Worm (Caenorhabditis elegans) whole organism, L2 larva: ENCODE measurements around the gene cyp-34A1.

ENCODE experiments used
- C34F6.9 ChIP-seq: fragments of 150-350 bp; optimal IDR thresholded peaks from 2 replicates; lab custom pipeline; 2014; ENCODE audit warnings: missing biosample characterization, missing genetic modification characterization
- R02D3.7 ChIP-seq: fragments of 150-350 bp; optimal IDR thresholded peaks from 2 replicates; lab custom pipeline; 2014; ENCODE audit warnings: missing biosample characterization, missing genetic modification characterization
- Y55F3AM.14 ChIP-seq: fragments of 200-800 bp; sonication (Bioruptor generic); optimal IDR thresholded peaks from 2 replicates; lab custom pipeline; 2018; ENCODE audit warnings: mild to moderate bottlenecking, missing genetic modification characterization, missing compliant biosample characterization
- alr-1 ChIP-seq: fragments of 150-350 bp; optimal IDR thresholded peaks from 2 replicates; lab custom pipeline; 2014; ENCODE audit warnings: missing biosample characterization, missing genetic modification characterization
- blmp-1 ChIP-seq: sonication (generic microtip); optimal IDR thresholded peaks from 2 replicates; lab custom pipeline; 2017; ENCODE audit warnings: missing genetic modification characterization, mild to moderate bottlenecking, missing compliant biosample characterization, antibody characterized with exemption, moderate library complexity; ENCODE audit not compliant: insufficient read depth
- ceh-82 ChIP-seq: fragments of 150-350 bp; optimal IDR thresholded peaks from 2 replicates; lab custom pipeline; 2014; ENCODE audit warnings: missing biosample characterization, missing genetic modification characterization
- crh-2 ChIP-seq: sonication (generic microtip); optimal IDR thresholded peaks from 2 replicates; lab custom pipeline; 2017; ENCODE audit warnings: missing biosample characterization, missing genetic modification characterization
- egl-27 ChIP-seq: sonication (generic microtip); optimal IDR thresholded peaks from 3 replicates; lab custom pipeline; 2017; ENCODE audit warnings: missing biosample characterization, missing genetic modification reagents, missing genetic modification characterization
- elt-1 ChIP-seq: fragments of 150-350 bp; optimal IDR thresholded peaks from 2 replicates; lab custom pipeline; 2014; ENCODE audit warnings: missing biosample characterization, missing genetic modification characterization
- fos-1 ChIP-seq: fragments of 150-350 bp; optimal IDR thresholded peaks from 2 replicates; lab custom pipeline; 2014; ENCODE audit warnings: missing biosample characterization, missing genetic modification characterization
- gmeb-1 ChIP-seq: fragments of 150-350 bp; optimal IDR thresholded peaks from 2 replicates; lab custom pipeline; 2014; ENCODE audit warnings: missing biosample characterization, missing genetic modification characterization
- lsy-2 ChIP-seq, 2 experiments: fragments of 150-350 bp in 1 of 2; sonication (generic microtip) in 1 of 2; optimal IDR thresholded peaks; 2 replicates each; lab custom pipeline; 2014 to 2017; ENCODE audit warnings: missing biosample characterization in 2 of 2, missing genetic modification characterization in 2 of 2
- mbf-1 ChIP-seq: sonication (generic microtip); optimal IDR thresholded peaks from 2 replicates; lab custom pipeline; 2017; ENCODE audit warnings: missing biosample characterization, missing genetic modification characterization
- mdl-1 ChIP-seq, 2 experiments: fragments of 150-350 bp in 1 of 2; sonication (generic microtip) in 1 of 2; optimal IDR thresholded peaks; 2 replicates each; lab custom pipeline; 2017; ENCODE audit warnings: missing biosample characterization in 2 of 2, missing genetic modification characterization in 2 of 2
- nhr-10 ChIP-seq: sonication (generic microtip); optimal IDR thresholded peaks from 2 replicates; lab custom pipeline; 2017; ENCODE audit warnings: missing biosample characterization, missing genetic modification characterization
- nhr-129 ChIP-seq: fragments of 150-350 bp; optimal IDR thresholded peaks from 2 replicates; lab custom pipeline; 2014; ENCODE audit warnings: missing biosample characterization, missing genetic modification characterization
- nhr-23 ChIP-seq: fragments of 150-350 bp; optimal IDR thresholded peaks from 2 replicates; lab custom pipeline; 2014; ENCODE audit warnings: missing biosample characterization, missing genetic modification reagents, missing genetic modification characterization
- nhr-25 ChIP-seq: fragments of 150-350 bp; sonication (generic microtip); optimal IDR thresholded peaks from 3 replicates; lab custom pipeline; 2014; ENCODE audit warnings: missing biosample characterization, missing genetic modification characterization
- nhr-6 ChIP-seq: fragments of 150-350 bp; optimal IDR thresholded peaks from 2 replicates; lab custom pipeline; 2014; ENCODE audit warnings: missing biosample characterization, missing genetic modification characterization
- nhr-77 ChIP-seq: fragments of 150-350 bp; optimal IDR thresholded peaks from 2 replicates; lab custom pipeline; 2014; ENCODE audit warnings: missing biosample characterization, missing genetic modification characterization
- peb-1 ChIP-seq: fragments of 150-350 bp; optimal IDR thresholded peaks from 2 replicates; lab custom pipeline; 2014; ENCODE audit warnings: missing biosample characterization, missing genetic modification characterization
- sem-4 ChIP-seq: fragments of 150-350 bp; optimal IDR thresholded peaks from 2 replicates; lab custom pipeline; 2014; ENCODE audit warnings: missing biosample characterization, missing genetic modification reagents, missing genetic modification characterization
- skn-1 ChIP-seq: sonication (generic microtip); optimal IDR thresholded peaks from 2 replicates; lab custom pipeline; 2017; ENCODE audit warnings: missing biosample characterization, missing genetic modification characterization
- sma-3 ChIP-seq: sonication (generic microtip); optimal IDR thresholded peaks from 2 replicates; lab custom pipeline; 2016; ENCODE audit warnings: missing genetic modification reagents, missing genetic modification characterization, missing compliant biosample characterization
- sma-9 ChIP-seq, 2 experiments: fragments of 150-350 bp in 1 of 2; sonication (generic microtip) in 1 of 2; optimal IDR thresholded peaks; 2 replicates each; lab custom pipeline; 2014 to 2016; ENCODE audit warnings: missing genetic modification characterization in 2 of 2, mild to moderate bottlenecking in 1 of 2, missing biosample characterization in 1 of 2, missing compliant biosample characterization in 1 of 2, missing genetic modification reagents in 1 of 2, moderate library complexity in 1 of 2
- snpc-4 ChIP-seq: fragments of 150-350 bp; optimal IDR thresholded peaks from 2 replicates; lab custom pipeline; 2014; ENCODE audit warnings: missing biosample characterization, missing genetic modification characterization
- unc-39 ChIP-seq: fragments of 150-350 bp; optimal IDR thresholded peaks from 2 replicates; lab custom pipeline; 2014; ENCODE audit warnings: missing biosample characterization, missing genetic modification characterization
- unc-55 ChIP-seq: fragments of 150-350 bp; sonication (generic microtip); optimal IDR thresholded peaks from 3 replicates; lab custom pipeline; 2014; ENCODE audit warnings: missing biosample characterization, missing genetic modification reagents, missing genetic modification characterization
- zag-1 ChIP-seq: fragments of 150-350 bp; optimal IDR thresholded peaks from 2 replicates; lab custom pipeline; 2014; ENCODE audit warnings: missing biosample characterization, missing genetic modification characterization
- ztf-1 ChIP-seq: fragments of 200-800 bp; sonication (Bioruptor generic); conservative IDR thresholded peaks from 2 replicates; pipeline ENCODE4 v1.3.6; 2022; ENCODE audit warnings: missing genetic modification characterization, missing compliant biosample characterization
- ztf-11 ChIP-seq: sonication (generic microtip); optimal IDR thresholded peaks from 2 replicates; lab custom pipeline; 2017; ENCODE audit warnings: missing biosample characterization, missing genetic modification characterization
- ztf-4 ChIP-seq: fragments of 150-350 bp; optimal IDR thresholded peaks from 2 replicates; lab custom pipeline; 2014; ENCODE audit warnings: missing biosample characterization, missing genetic modification characterization

The cyp-34A1 gene

DNA sequence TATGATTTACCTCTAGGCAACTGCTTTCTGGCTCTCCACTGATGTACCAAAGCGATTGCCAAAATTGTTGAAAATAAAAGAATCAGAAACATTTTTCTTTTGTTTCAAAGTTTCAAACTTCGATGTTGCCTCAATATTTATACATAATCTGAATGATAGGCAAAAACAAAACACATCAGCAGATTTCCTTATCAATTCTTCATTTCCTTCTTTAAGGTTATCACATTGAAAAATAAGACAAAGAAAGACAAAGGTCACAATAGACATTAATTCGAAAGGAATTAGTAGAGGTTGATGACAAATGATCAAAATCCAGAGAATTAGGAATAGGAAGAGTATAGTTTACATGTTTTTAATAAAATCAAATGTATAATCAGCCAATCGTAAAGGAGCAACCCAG, 3.2 kb upstream of the cyp-34A1 start, which contains the start of gene cyp-34A2:
cyp-34A2 (minus strand) TSS at position 101 of the 400 bp plus-strand sequence.
- TF ChIP-seq C34F6.9 (tag; lab: Kevin White, UChicago), result no peak
- TF ChIP-seq unc-39 (tag; lab: Kevin White, UChicago), result no peak
- no peak for TF ChIP-seq Y55F3AM.14 (GFP tag; lab: Kevin White, UChicago)
- no peak for TF ChIP-seq sma-9 (GFP tag; optimal IDR thresholded peaks at IDR 0.05; lab: Kevin White, UChicago)
- no peak for TF ChIP-seq sma-9 (tag; optimal IDR thresholded peaks at IDR 0.05; lab: Kevin White, UChicago)
- TF ChIP-seq ceh-82 (tag; lab: Kevin White, UChicago), result no peak
- TF ChIP-seq elt-1, result no peak
- no peak for TF ChIP-seq ztf-1
- TF ChIP-seq gmeb-1 (tag; lab: Kevin White, UChicago), result no peak
- no peak for TF ChIP-seq ztf-4 (tag; lab: Kevin White, UChicago)
- TF ChIP-seq nhr-25, result no peak
- TF ChIP-seq nhr-129 (tag; lab: Kevin White, UChicago), result no peak
- TF ChIP-seq mbf-1 (tag; lab: Kevin White, UChicago), result no peak
- no peak for TF ChIP-seq nhr-23 (tag; lab: Kevin White, UChicago)
- TF ChIP-seq crh-2 (tag; lab: Kevin White, UChicago), result no peak
- no peak for TF ChIP-seq fos-1
- TF ChIP-seq nhr-77 (tag; lab: Kevin White, UChicago), result no peak
- no peak for TF ChIP-seq zag-1 (tag; lab: Kevin White, UChicago)
- TF ChIP-seq nhr-6 (tag; lab: Kevin White, UChicago), result no peak
- no peak for TF ChIP-seq sem-4
- no peak for TF ChIP-seq nhr-10 (tag; lab: Kevin White, UChicago)
- TF ChIP-seq, all 48 proteins: peak for 0

DNA sequence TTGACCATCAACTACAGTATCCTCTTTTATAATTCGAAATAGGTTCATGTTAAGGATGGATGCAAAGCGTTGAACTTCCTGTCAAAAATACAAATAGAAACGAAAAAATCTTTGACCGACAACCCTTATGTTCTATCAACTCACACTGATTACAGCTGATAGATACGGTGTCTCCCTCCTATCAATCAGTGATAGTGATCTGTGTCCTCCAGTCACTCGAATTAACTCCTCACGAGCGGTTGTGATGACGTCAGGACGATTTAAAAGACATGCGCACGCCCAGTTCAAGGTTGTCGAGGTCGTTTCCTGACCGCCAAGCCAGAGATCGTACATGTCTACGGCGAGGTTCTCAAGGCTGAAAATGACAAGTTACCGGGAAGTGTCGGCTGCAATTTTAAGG, 1.8 kb downstream of the cyp-34A1 start:
- TF ChIP-seq peb-1 (tag; lab: Kevin White, UChicago) (no peak), sma-9 (GFP tag; optimal IDR thresholded peaks at IDR 0.05; lab: Kevin White, UChicago) (peak; percentile 51), sma-9 (tag; optimal IDR thresholded peaks at IDR 0.05; lab: Kevin White, UChicago) (no peak)

DNA sequence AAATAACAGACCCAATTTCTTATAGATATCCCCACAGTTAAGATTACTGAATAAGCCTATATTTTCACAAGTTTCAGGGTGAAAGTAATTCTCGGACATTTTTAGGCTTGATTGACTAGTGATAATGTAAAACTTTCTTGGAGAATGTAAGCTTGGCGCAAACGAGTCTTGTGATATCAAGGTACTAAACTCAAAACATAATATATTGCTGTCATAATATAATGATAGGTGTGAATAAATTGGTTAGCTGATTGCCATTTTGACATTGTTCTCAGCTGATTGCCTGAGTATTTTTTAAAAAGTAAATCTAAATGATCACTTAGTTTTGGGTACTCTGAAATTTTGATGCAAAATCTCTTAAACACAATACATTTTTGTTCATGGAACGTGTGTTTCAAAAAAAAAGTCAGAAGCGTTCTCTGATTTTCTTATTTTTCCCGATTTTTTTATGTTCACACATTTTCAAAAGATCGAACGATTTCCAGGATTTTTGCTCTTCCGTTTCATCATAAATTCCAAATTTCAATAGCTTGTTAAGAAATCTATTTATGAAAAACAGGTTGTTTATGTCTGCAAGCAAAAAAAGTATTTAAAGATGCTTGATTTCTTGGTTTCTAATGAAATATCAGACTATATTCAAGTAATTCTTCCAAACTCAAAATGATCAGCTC, 6.3 kb downstream of the cyp-34A1 start, which contains the start of the genes srw-19 and srx-51:
srw-19 (minus strand) TSS at position 101 of the 671 bp plus-strand sequence.
srx-51 (plus strand) TSS at position 621 of the 671 bp plus-strand sequence.
- TF ChIP-seq blmp-1 (tag; lab: Kevin White, UChicago) (no peak), snpc-4 (tag; lab: Kevin White, UChicago) (no peak), nhr-25 (no peak), sma-3 (GFP tag; lab: Kevin White, UChicago) (no peak), alr-1 (tag; lab: Kevin White, UChicago) (no peak), unc-55 (GFP tag; lab: Kevin White, UChicago) (no peak), skn-1 (tag; lab: Kevin White, UChicago) (no peak), sma-9 (GFP tag; optimal IDR thresholded peaks at IDR 0.05; lab: Kevin White, UChicago) (no peak), sma-9 (tag; optimal IDR thresholded peaks at IDR 0.05; lab: Kevin White, UChicago) (no peak), nhr-129 (tag; lab: Kevin White, UChicago) (no peak), gmeb-1 (tag; lab: Kevin White, UChicago) (no peak), C34F6.9 (tag; lab: Kevin White, UChicago) (no peak)
- TF ChIP-seq, all 48 proteins: peak for 0

DNA sequence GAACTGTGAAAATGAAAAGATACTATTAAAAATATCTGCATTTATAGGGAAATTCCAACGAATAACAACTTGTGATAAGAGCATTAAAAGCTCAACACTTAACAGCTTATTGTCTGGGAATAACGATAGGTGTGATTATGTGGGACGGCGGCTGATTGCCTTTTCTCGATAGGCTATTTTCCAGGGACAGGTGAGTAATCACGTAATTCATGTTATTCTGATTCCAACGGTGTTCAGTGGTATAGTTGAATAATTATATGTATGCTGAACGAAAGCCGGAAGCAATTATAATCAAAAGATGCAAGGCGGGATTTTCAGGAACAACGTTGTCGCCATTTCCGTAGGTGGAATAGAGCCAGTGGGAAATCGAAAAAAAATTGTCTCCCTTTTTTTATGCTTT, 10.8 kb downstream of the cyp-34A1 start, which contains the start of gene srw-17:
srw-17 (minus strand) TSS at position 101 of the 400 bp plus-strand sequence.
- no peak for TF ChIP-seq lsy-2 (tag; optimal IDR thresholded peaks at IDR 0.05; lab: Kevin White, UChicago)
- TF ChIP-seq R02D3.7 (tag; lab: Kevin White, UChicago), result no peak
- TF ChIP-seq sma-9 (GFP tag; optimal IDR thresholded peaks at IDR 0.05; lab: Kevin White, UChicago), result no peak
- no peak for TF ChIP-seq sma-9 (tag; optimal IDR thresholded peaks at IDR 0.05; lab: Kevin White, UChicago)
- no peak for TF ChIP-seq sma-3 (GFP tag; lab: Kevin White, UChicago)
- no peak for TF ChIP-seq ztf-11 (tag; lab: Kevin White, UChicago)
- no peak for TF ChIP-seq zag-1 (tag; lab: Kevin White, UChicago)
- TF ChIP-seq mdl-1 (tag; optimal IDR thresholded peaks at IDR 0.05; lab: Kevin White, UChicago), result no peak
- no peak for TF ChIP-seq skn-1 (tag; lab: Kevin White, UChicago)
- TF ChIP-seq peb-1 (tag; lab: Kevin White, UChicago), result no peak
- no peak for TF ChIP-seq egl-27
- no peak for TF ChIP-seq nhr-25
- TF ChIP-seq, all 48 proteins: peak for 0
